Worm (Caenorhabditis elegans): Measurements from ENCODE around the gene F13D12.10.
"Not testable (repeated sequence)": the region's sequence is repeated elsewhere in the genome, so short reads cannot be mapped to it uniquely, and the experiment has no call there.

Gene F13D12.10

DNA sequence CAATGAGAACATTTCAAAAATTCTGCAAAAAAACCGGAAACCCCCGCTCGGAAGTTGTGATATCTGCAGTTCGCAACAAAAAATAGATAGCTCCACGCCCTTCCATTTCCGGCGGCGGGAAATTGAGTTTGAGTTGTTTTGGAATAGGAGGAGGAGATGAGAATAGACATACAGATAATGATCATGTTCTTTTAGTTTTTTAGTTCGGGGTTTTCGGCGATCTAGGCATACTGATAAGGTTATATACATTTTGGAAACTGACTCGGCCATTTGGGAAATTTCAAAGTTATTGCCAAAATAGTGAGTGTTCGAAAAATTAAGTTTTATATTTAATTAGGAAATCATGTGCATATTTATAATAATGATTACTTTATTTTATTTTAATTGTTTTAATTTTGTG, 20.3 kb downstream of the F13D12.10 start:
- no peak for TF ChIP-seq unc-62 (GFP tag; optimal IDR thresholded peaks at IDR 0.05)

DNA sequence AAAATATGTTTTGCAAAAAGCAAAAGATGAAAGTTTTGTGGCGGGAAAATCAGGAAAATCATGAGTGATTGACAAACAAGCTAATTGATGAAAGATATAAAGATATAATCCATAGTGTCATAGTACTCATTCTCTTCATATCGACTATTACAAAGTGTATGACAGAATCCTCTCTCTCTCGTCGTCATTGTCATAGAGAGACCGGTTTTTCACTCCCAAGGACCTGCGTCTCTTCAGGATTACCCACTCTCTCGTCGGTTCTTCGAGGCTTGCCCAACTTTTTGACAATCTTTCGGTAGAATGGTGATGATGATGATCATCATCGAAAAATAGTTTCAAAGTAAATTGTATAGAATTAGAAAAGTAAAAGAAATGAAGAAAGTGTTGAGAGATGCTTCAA, 23.7 kb downstream of the F13D12.10 start:
- TF ChIP-seq unc-62 (GFP tag; optimal IDR thresholded peaks at IDR 0.05) = no peak

DNA sequence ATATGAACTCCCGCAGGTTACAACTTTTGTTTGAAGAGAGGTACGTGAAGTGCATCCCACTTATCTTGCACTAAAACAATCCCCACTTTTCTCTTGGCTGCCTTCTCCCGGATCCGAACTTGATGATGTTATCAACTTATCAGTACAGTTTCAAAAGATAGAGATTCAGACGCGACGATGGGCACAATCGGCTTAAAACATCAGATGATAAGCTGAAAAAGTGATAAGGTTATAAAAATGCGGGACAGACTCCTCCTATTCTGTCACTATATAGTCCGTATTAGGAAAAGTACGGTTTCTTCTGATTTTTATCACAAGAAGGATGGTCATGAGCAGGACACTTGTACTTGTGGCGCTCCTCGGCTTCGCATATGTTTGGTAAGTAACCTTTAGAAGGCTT, 25.6 kb downstream of the F13D12.10 start, which contains the start of gene ctsa-1.2:
TSS of gene ctsa-1.2 (plus strand) at position 160 of the 400 bp plus-strand sequence.
- TF ChIP-seq unc-62 (GFP tag; optimal IDR thresholded peaks at IDR 0.05) = no peak

DNA sequence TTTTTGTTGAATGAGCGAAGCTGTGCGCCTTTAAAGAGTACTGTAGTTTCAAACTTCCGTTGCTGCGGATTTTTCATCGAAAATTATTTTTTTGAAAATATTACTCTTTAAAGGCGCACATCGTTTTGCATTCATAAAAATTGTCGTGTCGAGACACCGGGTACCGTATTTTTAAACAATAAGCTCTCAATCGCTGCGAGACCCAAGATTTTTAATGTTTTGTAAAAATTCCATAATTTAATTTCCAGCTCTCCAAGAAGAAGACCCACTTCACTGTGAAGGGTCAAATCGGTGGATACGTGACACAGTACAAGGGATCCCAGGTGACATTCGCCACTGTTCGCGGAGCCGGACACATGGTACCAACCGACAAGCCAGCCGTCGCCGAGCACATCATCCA, 28.7 kb downstream of the F13D12.10 start:
- no peak for TF ChIP-seq unc-62 (GFP tag; optimal IDR thresholded peaks at IDR 0.05)

DNA sequence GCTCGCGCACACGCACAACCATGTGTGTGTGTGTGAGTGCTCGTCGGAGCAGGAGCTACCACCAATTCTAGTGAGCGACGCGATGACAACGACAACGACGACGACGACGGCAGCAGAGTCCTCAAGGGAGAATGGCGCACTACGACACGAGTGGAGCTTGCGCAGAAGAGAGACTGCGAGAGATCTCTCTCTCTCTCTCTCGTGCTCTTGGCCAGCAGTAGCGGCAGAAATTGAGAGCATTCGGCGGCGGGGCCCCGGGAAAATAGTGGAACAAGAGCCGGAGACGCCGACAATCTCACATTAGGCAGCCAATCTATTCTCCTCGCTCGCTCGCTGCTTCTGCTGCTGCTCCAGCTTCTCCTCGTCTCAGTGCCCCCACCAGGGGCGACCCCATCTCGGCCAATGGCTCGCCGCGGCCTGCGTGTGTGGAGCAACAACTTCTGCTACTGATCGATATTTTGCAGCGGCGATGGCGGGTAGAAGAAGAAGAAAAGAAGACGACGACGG, 33.2 kb downstream of the F13D12.10 start:
- no peak for TF ChIP-seq unc-62 (GFP tag; optimal IDR thresholded peaks at IDR 0.05)

DNA sequence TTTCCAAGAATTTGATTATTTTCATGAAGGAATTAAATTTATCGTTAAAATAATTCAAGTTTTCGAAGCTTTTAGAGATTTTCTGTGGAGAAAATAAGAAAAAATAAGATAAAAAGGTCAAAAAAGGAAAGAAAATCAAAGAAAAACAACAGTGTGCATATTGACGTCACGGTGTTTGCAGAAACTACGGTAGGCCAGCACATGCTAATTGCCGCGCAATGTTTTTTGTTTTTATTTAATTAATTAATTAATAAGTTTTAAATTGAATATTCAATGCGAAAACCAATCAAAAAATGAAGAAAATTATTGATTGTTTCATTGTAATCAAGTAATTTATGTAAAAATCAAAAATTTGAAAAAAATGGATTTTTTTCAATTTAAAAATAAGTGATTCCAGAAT, 34.3 kb downstream of the F13D12.10 start:
- TF ChIP-seq unc-62 (GFP tag; optimal IDR thresholded peaks at IDR 0.05) = no peak

DNA sequence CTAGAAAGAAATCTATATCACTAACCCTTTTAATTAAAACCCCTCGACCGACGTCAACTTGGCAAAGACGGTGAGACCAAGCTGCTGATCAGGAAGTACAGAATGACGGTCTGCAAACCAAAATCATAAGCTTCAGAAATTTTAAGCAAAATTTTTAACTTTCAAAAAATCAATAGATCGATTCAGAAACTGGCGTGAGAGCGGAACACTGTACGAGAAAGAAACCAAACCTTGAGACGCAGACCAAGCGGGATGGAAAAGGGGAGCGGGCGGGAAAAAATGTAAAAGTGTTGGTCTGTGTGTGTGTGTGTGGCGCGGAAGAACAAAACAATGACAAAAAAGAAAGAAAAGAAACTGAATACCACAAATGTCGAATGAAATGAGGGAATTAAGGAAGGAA, 34.9 kb downstream of the F13D12.10 start, which contains the start of the genes F44E5.17 and gpb-1:
TSS of gene F44E5.17 (minus strand) at position 101 of the 400 bp plus-strand sequence.
TSS of gene gpb-1 (minus strand) at position 118 of the 400 bp plus-strand sequence.
- TF ChIP-seq unc-62 (GFP tag; optimal IDR thresholded peaks at IDR 0.05) = no peak

DNA sequence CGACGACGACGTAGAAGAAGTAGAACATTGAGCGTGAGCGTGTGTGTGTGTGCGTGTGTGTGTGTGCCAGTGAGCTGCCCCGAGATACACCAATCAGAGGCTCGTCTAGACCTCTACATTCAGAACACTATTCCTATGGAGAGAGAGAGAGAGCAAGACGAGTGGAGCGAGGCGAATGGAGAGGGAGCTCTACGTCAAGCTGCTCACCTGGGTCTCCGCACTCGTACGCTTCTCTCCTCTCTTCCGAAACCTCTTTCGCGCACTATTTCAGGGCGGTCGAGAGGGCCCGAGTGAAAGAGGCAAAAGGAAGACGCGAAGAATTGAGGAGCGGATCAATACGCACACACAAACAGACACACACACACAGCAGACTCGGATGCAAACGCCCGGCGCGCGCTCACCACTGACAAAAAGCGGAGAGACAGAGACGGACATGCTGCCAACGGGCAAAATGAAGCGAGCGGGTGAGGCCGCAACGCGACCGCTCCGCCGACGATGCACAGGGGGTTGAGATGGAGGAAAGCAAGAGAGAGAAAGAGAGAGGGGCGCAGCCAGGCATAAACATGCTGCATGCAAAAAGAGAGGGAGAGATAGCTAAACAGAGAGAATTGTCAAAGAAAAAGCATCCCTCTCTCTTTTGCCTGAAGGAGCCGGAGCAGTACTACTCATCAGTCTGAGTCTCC, 36.0 kb downstream of the F13D12.10 start:
- no peak for TF ChIP-seq unc-62 (GFP tag; optimal IDR thresholded peaks at IDR 0.05)

DNA sequence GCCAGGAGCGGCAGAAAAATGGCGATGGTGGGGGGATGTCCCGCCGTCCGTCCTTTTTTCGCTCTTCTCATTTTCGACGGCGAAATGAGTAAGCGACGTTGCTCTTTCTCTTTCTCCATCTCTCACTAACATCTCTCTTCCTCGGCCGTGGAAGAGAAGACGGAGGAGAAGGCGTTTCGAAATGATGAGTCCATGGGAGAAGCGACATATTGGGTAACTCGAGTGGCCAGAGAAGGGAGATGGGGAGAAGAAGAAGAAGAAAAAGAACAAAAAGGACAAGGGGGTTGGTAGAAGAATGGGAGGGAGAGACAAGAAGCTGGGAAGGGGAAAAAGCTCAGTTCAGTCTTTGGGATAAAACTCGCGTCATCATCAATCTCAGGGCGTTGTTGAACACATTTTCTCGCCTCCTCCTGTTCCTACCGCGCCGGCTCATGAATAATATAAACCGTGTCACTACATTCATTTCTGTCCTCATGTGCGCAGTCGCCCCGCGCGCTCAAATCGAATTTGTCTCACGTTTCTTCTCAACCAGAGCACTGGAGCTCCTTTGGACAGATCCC, 38.1 kb downstream of the F13D12.10 start:
- no peak for TF ChIP-seq unc-62 (GFP tag; optimal IDR thresholded peaks at IDR 0.05)

DNA sequence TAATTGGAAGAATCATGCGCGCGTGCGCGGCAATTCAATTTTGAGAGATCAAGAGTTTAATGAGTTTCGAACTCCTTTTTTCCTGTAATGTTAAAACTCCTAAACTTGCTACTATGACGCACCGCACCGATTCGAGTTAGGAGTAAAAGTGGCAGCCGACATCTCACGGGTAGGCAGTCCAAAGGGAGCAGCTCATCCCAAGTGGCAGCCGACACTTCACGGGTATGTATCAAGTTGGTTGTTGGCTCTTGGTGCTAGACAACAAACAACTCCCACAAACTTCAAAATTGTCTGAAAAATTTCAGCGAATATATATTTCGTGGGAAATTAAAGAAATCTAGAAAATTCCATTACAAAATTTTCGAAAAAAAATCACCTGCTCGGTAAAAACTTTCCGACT, 39.6 kb downstream of the F13D12.10 start:
- TF ChIP-seq unc-62 (GFP tag; optimal IDR thresholded peaks at IDR 0.05) = no peak

DNA sequence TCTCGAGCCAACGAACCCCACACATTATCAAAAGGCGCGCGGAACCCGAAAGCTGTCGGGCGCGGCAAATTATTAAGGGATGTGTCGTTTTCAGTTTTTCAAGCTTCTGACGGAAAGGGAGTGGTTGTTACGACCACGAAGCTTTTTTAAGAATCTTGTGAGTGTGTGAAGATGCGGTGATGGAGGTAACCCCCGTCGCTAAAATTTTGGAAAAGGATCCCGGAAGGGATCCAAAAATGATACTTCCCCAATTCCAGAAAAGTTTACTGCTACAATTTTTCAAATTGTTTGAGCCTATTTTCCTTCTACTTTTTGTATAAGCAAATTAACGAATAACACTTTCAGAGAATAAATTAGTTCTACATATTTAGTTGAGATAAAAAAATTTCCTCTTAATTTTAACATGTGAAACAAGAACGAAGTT, 43.1 kb downstream of the F13D12.10 start:
- TF ChIP-seq unc-62 (GFP tag; optimal IDR thresholded peaks at IDR 0.05) = no peak

DNA sequence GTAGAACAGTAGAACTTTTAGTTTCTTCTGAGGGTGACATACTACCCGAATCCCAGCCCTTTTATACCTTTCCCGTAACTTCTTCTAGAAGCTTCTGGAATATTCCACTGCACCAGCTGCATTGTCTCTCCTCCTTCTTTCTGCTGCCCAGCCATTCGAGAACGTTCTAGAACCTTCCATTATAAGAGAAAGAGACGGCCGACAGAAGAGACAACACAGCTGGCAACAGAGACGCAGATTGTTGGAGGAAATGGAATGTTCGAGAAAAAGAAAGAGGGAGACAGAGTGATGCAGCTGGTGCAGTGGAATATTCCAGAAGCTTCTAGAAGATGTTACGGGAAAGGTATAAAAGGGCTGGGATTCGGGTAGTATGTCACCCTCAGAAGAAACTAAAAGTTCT, 45.7 kb downstream of the F13D12.10 start, which contains the start of the genes F44E5.4 and F44E5.5:
TSS of gene F44E5.4 (minus strand) at position 35 of the 400 bp plus-strand sequence.
TSS of gene F44E5.5 (plus strand) at position 386 of the 400 bp plus-strand sequence.
- TF ChIP-seq unc-62 (GFP tag; optimal IDR thresholded peaks at IDR 0.05) = not testable (repeated sequence)

DNA sequence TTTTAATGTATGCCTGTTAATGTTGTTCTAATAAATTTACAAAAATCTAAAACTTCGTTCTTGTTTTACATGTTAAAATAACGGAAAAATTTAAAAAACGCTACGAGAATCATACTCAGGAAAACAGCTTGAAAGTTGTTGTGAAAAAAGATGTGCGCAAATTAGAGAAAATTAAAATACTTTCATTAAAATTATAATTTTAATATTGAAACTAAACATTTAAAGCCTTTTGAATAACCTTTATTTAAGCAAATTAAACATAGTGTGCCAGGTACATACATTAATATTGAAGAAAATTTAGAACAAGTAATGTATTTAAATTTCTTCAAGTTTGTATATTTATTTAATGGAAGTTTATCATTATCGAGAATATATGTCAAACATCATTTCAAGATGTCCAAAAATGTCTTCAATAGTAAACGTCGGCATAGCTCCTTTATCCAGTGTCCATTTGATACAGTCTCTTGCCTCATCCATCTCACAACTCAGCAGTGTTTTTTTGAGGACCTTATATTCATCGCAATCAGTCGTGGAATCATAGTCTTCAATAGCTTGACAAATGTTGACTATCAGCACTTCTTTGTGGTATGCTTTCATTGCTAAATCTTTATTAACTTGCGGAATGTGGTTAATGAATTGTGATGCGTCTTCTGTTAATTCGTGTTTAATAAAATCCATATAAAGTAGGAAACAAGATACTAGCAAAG, 48.4 kb downstream of the F13D12.10 start:
- TF ChIP-seq unc-62 (GFP tag; optimal IDR thresholded peaks at IDR 0.05) = no peak

DNA sequence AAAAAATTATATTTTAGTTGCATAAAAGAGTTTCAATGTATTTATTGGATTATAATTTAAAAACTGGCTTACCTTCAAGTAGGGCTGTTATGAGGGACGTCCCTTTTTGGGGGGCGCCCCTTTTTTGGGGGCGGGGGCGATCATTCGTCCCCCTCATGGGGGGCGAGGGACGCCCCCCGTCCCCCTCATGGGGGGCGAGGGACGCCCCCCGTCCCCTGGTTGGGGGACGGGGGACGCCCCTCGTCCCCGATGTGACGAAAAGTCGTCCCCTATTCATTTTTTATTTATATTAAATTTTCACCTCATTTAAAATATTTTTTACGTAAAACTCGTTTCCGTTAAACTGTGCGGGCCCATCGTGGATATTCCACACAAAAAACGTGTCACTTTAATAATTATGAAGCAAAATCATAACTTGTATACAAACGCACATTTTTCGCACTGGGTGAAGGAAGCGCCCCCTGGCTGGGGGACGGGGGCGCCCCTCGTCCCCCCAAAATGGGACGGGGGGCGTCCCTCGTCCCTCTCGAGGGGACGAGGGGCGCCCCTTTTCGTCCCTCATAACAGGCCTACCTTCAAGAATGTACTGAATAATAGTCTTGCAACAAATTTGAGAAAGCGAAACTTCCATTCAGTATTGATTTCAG, 52.0 kb downstream of the F13D12.10 start:
- no peak for TF ChIP-seq unc-62 (GFP tag; optimal IDR thresholded peaks at IDR 0.05)
